Worm (Caenorhabditis elegans): ENCODE results near the gene end-1.

Gene end-1

DNA sequence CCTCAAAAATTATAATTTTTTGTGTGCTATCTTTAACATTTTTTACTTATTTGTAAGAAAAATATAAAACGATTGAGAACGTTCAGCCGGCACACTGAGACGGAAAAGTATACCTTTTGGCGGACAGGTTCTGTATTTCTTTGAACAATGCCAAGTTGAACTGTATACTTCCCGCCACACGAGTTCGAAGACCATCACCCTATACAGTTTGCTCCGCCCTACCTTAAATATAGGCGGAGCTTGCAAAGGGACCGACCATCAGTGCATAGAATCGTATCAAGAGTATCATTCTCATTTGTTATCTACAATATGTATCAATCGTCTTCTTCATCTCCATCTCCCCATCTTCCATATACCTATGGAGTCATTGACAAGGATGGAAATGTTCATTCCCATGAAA is at the start of gene end-1:
end-1 (plus strand) TSS at position 301 of the 400 bp plus-strand sequence.
- TF ChIP-seq lin-39 (tag; optimal IDR thresholded peaks at IDR 0.05) (no peak), nhr-12 (tag; optimal IDR thresholded peaks at IDR 0.05) (no peak), nhr-25 (tag; optimal IDR thresholded peaks at IDR 0.05) (no peak), nhr-77 (tag; optimal IDR thresholded peaks at IDR 0.05) (no peak), snpc-4 (tag; optimal IDR thresholded peaks at IDR 0.05) (no peak), elt-2 (tag; optimal IDR thresholded peaks at IDR 0.05) (no peak), jun-1 (tag; optimal IDR thresholded peaks at IDR 0.05) (no peak), tbx-2 (tag; optimal IDR thresholded peaks at IDR 0.05) (no peak), skn-1 (tag; optimal IDR thresholded peaks at IDR 0.05) (no peak), lsy-12 (tag; optimal IDR thresholded peaks at IDR 0.05) (no peak), ceh-28 (tag; optimal IDR thresholded peaks at IDR 0.05) (no peak), ceh-16 (tag; optimal IDR thresholded peaks at IDR 0.05) (no peak), mdl-1 (tag; optimal IDR thresholded peaks at IDR 0.05) (no peak), mml-1 (tag; optimal IDR thresholded peaks at IDR 0.05) (no peak), ama-1 (optimal IDR thresholded peaks at IDR 0.05) (no peak), ztf-11 (tag; optimal IDR thresholded peaks at IDR 0.05) (no peak), sea-2 (GFP tag; optimal IDR thresholded peaks at IDR 0.05) (no peak), aly-2 (tag; optimal IDR thresholded peaks at IDR 0.05) (no peak), elt-3 (tag; optimal IDR thresholded peaks at IDR 0.05) (no peak)

- peak in 1 of 3 experiments; percentile 42 for TF ChIP-seq elt-3 (tag; optimal IDR thresholded peaks at IDR 0.05)
- TF ChIP-seq nhr-11 (tag; optimal IDR thresholded peaks at IDR 0.05): no peak
Measured at ce11 chrV:13935423-13935822, 49.5 kb upstream of the end-1 start.

DNA sequence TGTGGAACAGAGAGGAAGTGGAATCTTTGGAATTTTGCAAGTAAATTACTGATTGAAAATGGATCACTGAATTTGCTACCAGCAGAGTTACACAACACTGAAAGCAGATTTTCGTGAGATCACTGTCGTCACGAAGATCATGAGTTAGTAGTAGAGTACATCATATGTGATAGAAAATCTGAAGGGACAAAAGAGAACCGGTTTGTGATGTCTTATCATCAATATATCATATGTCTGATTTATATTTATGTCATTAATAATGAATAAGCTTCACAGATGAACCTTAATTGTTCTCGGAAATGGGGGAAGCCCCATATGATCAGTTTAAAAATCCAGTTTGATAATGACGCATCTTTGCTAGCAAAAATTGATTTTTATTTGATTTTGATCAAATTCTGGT is 48.9 kb upstream of the end-1 start:
- TF ChIP-seq skn-1 (tag; optimal IDR thresholded peaks at IDR 0.05): no peak
- TF ChIP-seq ama-1 (optimal IDR thresholded peaks at IDR 0.05): no peak
- TF ChIP-seq egl-27 (tag; optimal IDR thresholded peaks at IDR 0.05): no peak
- no peak for TF ChIP-seq jun-1 (tag; optimal IDR thresholded peaks at IDR 0.05)
- no peak for TF ChIP-seq fkh-10 (GFP tag; optimal IDR thresholded peaks at IDR 0.05)
- no peak for TF ChIP-seq ceh-9 (tag; optimal IDR thresholded peaks at IDR 0.05)
- TF ChIP-seq ceh-82 (tag; optimal IDR thresholded peaks at IDR 0.05): no peak
- no peak for TF ChIP-seq nhr-77 (tag; optimal IDR thresholded peaks at IDR 0.05)
- TF ChIP-seq nhr-67 (tag; optimal IDR thresholded peaks at IDR 0.05): no peak
- no peak for TF ChIP-seq elt-1 (tag; optimal IDR thresholded peaks at IDR 0.05)
- no peak for TF ChIP-seq eor-1 (tag; optimal IDR thresholded peaks at IDR 0.05)
- TF ChIP-seq tbx-2 (tag; optimal IDR thresholded peaks at IDR 0.05): no peak
- TF ChIP-seq nhr-43 (tag; optimal IDR thresholded peaks at IDR 0.05; ENCODE audit: poor library complexity, severe bottlenecking): peak; percentile 49
- TF ChIP-seq pqm-1 (tag; optimal IDR thresholded peaks at IDR 0.05): no peak
- no peak for TF ChIP-seq ztf-11 (tag; optimal IDR thresholded peaks at IDR 0.05)
- no peak for TF ChIP-seq nhr-237 (tag; optimal IDR thresholded peaks at IDR 0.05)
- no peak for TF ChIP-seq aly-2 (tag; optimal IDR thresholded peaks at IDR 0.05)
- TF ChIP-seq ceh-16 (tag; optimal IDR thresholded peaks at IDR 0.05): no peak
- TF ChIP-seq lin-39 (tag; optimal IDR thresholded peaks at IDR 0.05): no peak
- TF ChIP-seq nhr-25 (tag; optimal IDR thresholded peaks at IDR 0.05): peak; percentile 16
- peak; percentile 29 for TF ChIP-seq nhr-23 (tag; optimal IDR thresholded peaks at IDR 0.05)
- no peak for TF ChIP-seq elt-2 (tag; optimal IDR thresholded peaks at IDR 0.05)
- no peak for TF ChIP-seq lsy-12 (tag; optimal IDR thresholded peaks at IDR 0.05)
- no peak for TF ChIP-seq daf-12 (tag; optimal IDR thresholded peaks at IDR 0.05)
- TF ChIP-seq hmg-11 (tag; optimal IDR thresholded peaks at IDR 0.05): no peak
- TF ChIP-seq nhr-76 (tag; optimal IDR thresholded peaks at IDR 0.05): no peak
- TF ChIP-seq lin-15B (tag; optimal IDR thresholded peaks at IDR 0.05): no peak
- no peak for TF ChIP-seq egl-5 (tag; optimal IDR thresholded peaks at IDR 0.05)
- TF ChIP-seq mdl-1 (tag; optimal IDR thresholded peaks at IDR 0.05): no peak
- TF ChIP-seq zag-1 (tag; optimal IDR thresholded peaks at IDR 0.05): no peak
- TF ChIP-seq ztf-4 (tag; optimal IDR thresholded peaks at IDR 0.05): no peak
- TF ChIP-seq elt-3 (tag; optimal IDR thresholded peaks at IDR 0.05): peak in 1 of 3 experiments; percentile 27
- no peak for TF ChIP-seq pha-4 (tag; optimal IDR thresholded peaks at IDR 0.05)

DNA sequence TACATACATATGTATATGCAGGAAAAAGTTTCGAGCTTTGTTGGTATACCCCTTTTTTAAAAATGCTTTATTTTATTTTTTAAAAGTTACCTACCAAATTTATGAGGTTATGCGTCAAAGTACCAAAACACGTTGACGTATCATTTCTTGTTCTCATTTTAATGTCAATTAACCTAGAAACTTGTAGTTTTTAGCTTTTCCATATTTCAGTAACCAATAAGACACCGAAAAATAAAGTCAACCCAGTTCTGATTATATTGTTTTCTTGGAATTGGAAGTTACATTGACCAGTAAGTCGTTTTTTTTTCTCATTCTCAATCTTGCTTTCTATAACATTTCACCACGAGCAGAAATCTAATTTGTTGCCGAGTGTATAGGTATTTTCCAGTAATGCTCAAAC is 48.1 kb upstream of the end-1 start, which contains the start of gene srw-145:
srw-145 (plus strand) TSS at position 301 of the 400 bp plus-strand sequence.
- TF ChIP-seq lin-39 (tag; optimal IDR thresholded peaks at IDR 0.05) (no peak), nhr-11 (tag; optimal IDR thresholded peaks at IDR 0.05) (peak; percentile 62), tbx-2 (tag; optimal IDR thresholded peaks at IDR 0.05) (no peak), eor-1 (tag; optimal IDR thresholded peaks at IDR 0.05) (no peak), nhr-77 (tag; optimal IDR thresholded peaks at IDR 0.05) (no peak), nfya-1 (tag; optimal IDR thresholded peaks at IDR 0.05; ENCODE audit: insufficient read depth) (no peak), nhr-25 (tag; optimal IDR thresholded peaks at IDR 0.05) (no peak)

Data from whole organism, L3 larva.